Worm (Caenorhabditis elegans) whole organism, early embryonic: ENCODE measurements around the gene ulp-2.

Experiments
- ama-1 ChIP-seq: fragments of 150-350 bp; optimal IDR thresholded peaks from 2 replicates; lab custom pipeline; 2014
- ceh-36 ChIP-seq: sonication (generic microtip); optimal IDR thresholded peaks from 2 replicates; lab custom pipeline; 2016; ENCODE audit warnings: missing genetic modification characterization, inconsistent platforms, missing compliant biosample characterization
- flt-1 ChIP-seq: fragments of 200-800 bp; sonication (Bioruptor generic); IDR thresholded peaks from 2 replicates; pipeline ENCODE4 v1.3.6; 2022; ENCODE audit warnings: missing genetic modification characterization, missing compliant biosample characterization
- hmg-4 ChIP-seq: fragments of 200-800 bp; sonication (Bioruptor generic); optimal IDR thresholded peaks from 2 replicates; lab custom pipeline; 2018; ENCODE audit warnings: mild to moderate bottlenecking, missing genetic modification characterization, missing compliant biosample characterization

ce11 chrII:4953289-4953688 is 6.4 kb downstream of the ulp-2 start, which contains the start of gene ndx-3:
- TF ChIP-seq ama-1 (lab: Kevin White, UChicago) (no peak), hmg-4 (GFP tag; lab: Kevin White, UChicago) (no peak), ceh-36 (no peak), flt-1 (no peak)
